Fruit fly (Drosophila melanogaster) whole organism, prepupa: ENCODE measurements around the gene CG14024.
A peak's percentile ranks its signal among the peaks of the same experiment; 100 is the strongest.

Experiments
- CG10669 ChIP-seq: fragments of 200-800 bp; sonication (Bioruptor generic); optimal IDR thresholded peaks from 3 replicates; lab custom pipeline; 2018; ENCODE audit warnings: missing biosample characterization, mild to moderate bottlenecking, missing genetic modification characterization, moderate library complexity
- CG11294 ChIP-seq: fragments of 200-800 bp; sonication (Bioruptor generic); IDR thresholded peaks from 2 replicates; pipeline ENCODE4 v1.3.6; 2022; ENCODE audit warnings: missing biosample characterization, missing genetic modification characterization
- CG15336 ChIP-seq: fragments of 200-800 bp; sonication (Bioruptor generic); IDR thresholded peaks from 2 replicates; pipeline ENCODE4 v1.3.6; 2022; ENCODE audit warnings: missing biosample characterization, missing genetic modification characterization
- CG1621 ChIP-seq: fragments of 200-800 bp; sonication (Bioruptor generic); optimal IDR thresholded peaks from 3 replicates; lab custom pipeline; 2018; ENCODE audit warnings: missing biosample characterization, mild to moderate bottlenecking, missing genetic modification characterization
- CG3032 ChIP-seq: fragments of 200-800 bp; optimal IDR thresholded peaks from 2 replicates; lab custom pipeline; 2019; ENCODE audit warnings: missing biosample characterization, mild to moderate bottlenecking, missing genetic modification characterization, moderate library complexity
- CG32006 ChIP-seq: fragments of 200-800 bp; sonication (Bioruptor generic); optimal IDR thresholded peaks from 3 replicates; lab custom pipeline; 2017; ENCODE audit warnings: missing biosample characterization, mild to moderate bottlenecking, missing genetic modification characterization
- CG34406 ChIP-seq: fragments of 200-800 bp; sonication (Bioruptor generic); optimal IDR thresholded peaks from 3 replicates; lab custom pipeline; 2016; ENCODE audit warnings: missing biosample characterization, missing genetic modification characterization
- CG6276 ChIP-seq: fragments of 200-800 bp; sonication (Bioruptor generic); optimal IDR thresholded peaks from 2 replicates; lab custom pipeline; 2017; ENCODE audit warnings: missing biosample characterization, mild to moderate bottlenecking, missing genetic modification characterization
- CG6808 ChIP-seq: fragments of 200-800 bp; sonication (Bioruptor generic); optimal IDR thresholded peaks from 3 replicates; lab custom pipeline; 2017; ENCODE audit warnings: missing biosample characterization, missing genetic modification characterization, mild to moderate bottlenecking, moderate library complexity, missing genetic modification reagents
- CG8119 ChIP-seq: fragments of 200-800 bp; sonication (Bioruptor generic); IDR thresholded peaks from 3 replicates; pipeline ENCODE4 v1.3.6; 2022; ENCODE audit warnings: missing biosample characterization, missing genetic modification characterization
- CG8319 ChIP-seq: fragments of 200-800 bp; sonication (Bioruptor generic); optimal IDR thresholded peaks from 3 replicates; lab custom pipeline; 2016; ENCODE audit warnings: missing biosample characterization, missing genetic modification characterization
- CG9139 ChIP-seq: fragments of 200-800 bp; sonication (Bioruptor generic); optimal IDR thresholded peaks from 3 replicates; lab custom pipeline; 2017; ENCODE audit warnings: missing biosample characterization, mild to moderate bottlenecking, missing genetic modification characterization
- Eip75B ChIP-seq: fragments of 200-800 bp; sonication (Bioruptor generic); optimal IDR thresholded peaks from 3 replicates; lab custom pipeline; 2016; ENCODE audit warnings: missing biosample characterization, missing genetic modification characterization
- Eip78C ChIP-seq: fragments of 200-800 bp; sonication (Bioruptor generic); peaks from one replicate; lab custom pipeline; 2016; ENCODE audit warnings: missing biosample characterization, missing genetic modification characterization
- Ets21C ChIP-seq: fragments of 200-800 bp; sonication (Bioruptor generic); optimal IDR thresholded peaks from 3 replicates; lab custom pipeline; 2016; ENCODE audit warnings: missing biosample characterization, missing genetic modification characterization
- Gug ChIP-seq: fragments of 200-800 bp; sonication (Bioruptor generic); IDR thresholded peaks from 2 replicates; pipeline ENCODE4 v1.3.6; 2022; ENCODE audit warnings: missing biosample characterization, missing genetic modification characterization
- Hr38 ChIP-seq: sonication (Bioruptor generic); optimal IDR thresholded peaks from 2 replicates; lab custom pipeline; 2016; ENCODE audit warnings: missing biosample characterization, missing genetic modification characterization
- Hr39 ChIP-seq: fragments of 200-800 bp; sonication (Bioruptor generic); optimal IDR thresholded peaks from 2 replicates; lab custom pipeline; 2016; ENCODE audit warnings: missing biosample characterization, missing genetic modification characterization
- Hr4 ChIP-seq: fragments of 200-800 bp; sonication (Bioruptor generic); optimal IDR thresholded peaks from 3 replicates; lab custom pipeline; 2016; ENCODE audit warnings: missing biosample characterization, missing genetic modification characterization
- Lpt ChIP-seq: fragments of 200-800 bp; sonication (Bioruptor generic); optimal IDR thresholded peaks from 3 replicates; lab custom pipeline; 2016; ENCODE audit warnings: missing biosample characterization, missing genetic modification characterization
- OdsH ChIP-seq: fragments of 200-800 bp; sonication (Bioruptor generic); optimal IDR thresholded peaks from 3 replicates; lab custom pipeline; 2016; ENCODE audit warnings: missing biosample characterization, missing genetic modification characterization
- achi ChIP-seq: fragments of 200-800 bp; sonication (Bioruptor generic); optimal IDR thresholded peaks from 3 replicates; lab custom pipeline; 2016; ENCODE audit warnings: missing biosample characterization, missing genetic modification characterization
- cyc ChIP-seq: fragments of 200-800 bp; sonication (Bioruptor generic); optimal IDR thresholded peaks from 3 replicates; lab custom pipeline; 2016; ENCODE audit warnings: missing biosample characterization, missing genetic modification characterization
- dac ChIP-seq: fragments of 200-800 bp; sonication (Bioruptor generic); optimal IDR thresholded peaks from 2 replicates; lab custom pipeline; 2017; ENCODE audit warnings: missing biosample characterization, mild to moderate bottlenecking, missing genetic modification characterization
- dsx ChIP-seq: fragments of 200-800 bp; optimal IDR thresholded peaks from 3 replicates; lab custom pipeline; 2019; ENCODE audit warnings: missing biosample characterization, mild to moderate bottlenecking, missing genetic modification characterization, moderate library complexity; ENCODE audit not compliant: poor library complexity, severe bottlenecking
- eg ChIP-seq: fragments of 200-800 bp; sonication (Bioruptor generic); IDR thresholded peaks from 3 replicates; pipeline ENCODE4 v1.3.6; 2022; ENCODE audit warnings: missing biosample characterization, missing genetic modification characterization
- esn ChIP-seq: fragments of 200-800 bp; sonication (Bioruptor generic); optimal IDR thresholded peaks from 2 replicates; lab custom pipeline; 2016; ENCODE audit warnings: missing biosample characterization, mild to moderate bottlenecking, missing genetic modification characterization, moderate library complexity
- fkh ChIP-seq: fragments of 200-800 bp; sonication (Bioruptor generic); optimal IDR thresholded peaks from 3 replicates; lab custom pipeline; 2017; ENCODE audit warnings: missing biosample characterization, mild to moderate bottlenecking, missing genetic modification characterization, moderate library complexity
- ss ChIP-seq, 2 experiments: fragments of 200-800 bp; sonication (Bioruptor generic); optimal IDR thresholded peaks; 2 replicates in 1 of 2; 3 replicates in 1 of 2; lab custom pipeline; 2017 to 2018; ENCODE audit warnings: mild to moderate bottlenecking in 2 of 2, missing biosample characterization in 2 of 2, missing genetic modification characterization in 2 of 2, moderate library complexity in 1 of 2
- svp ChIP-seq: fragments of 200-800 bp; sonication (Bioruptor generic); peaks from one replicate; lab custom pipeline; 2016; ENCODE audit warnings: missing biosample characterization, missing genetic modification characterization

Gene CG14024

dm6 chr2L:5342119-5342817, 27.6 kb upstream of the CG14024 start, which contains the start of gene Acsf2 (continued):
- TF ChIP-seq Hr38 (no peak), Hr4 (GFP tag; lab: Kevin White, UChicago) (peak; percentile 87), Gug (GFP tag; lab: Robert Waterston, UW) (peak; percentile 95), dsx (GFP tag; lab: Kevin White, UChicago) (no peak), Ets21C (GFP tag; lab: Kevin White, UChicago) (peak; percentile 36), CG8119 (GFP tag; lab: Robert Waterston, UW) (peak; percentile 94), Eip75B (peak; percentile 23), CG6808 (no peak), Hr39 (GFP tag; lab: Kevin White, UChicago) (peak; percentile 64)

DNA sequence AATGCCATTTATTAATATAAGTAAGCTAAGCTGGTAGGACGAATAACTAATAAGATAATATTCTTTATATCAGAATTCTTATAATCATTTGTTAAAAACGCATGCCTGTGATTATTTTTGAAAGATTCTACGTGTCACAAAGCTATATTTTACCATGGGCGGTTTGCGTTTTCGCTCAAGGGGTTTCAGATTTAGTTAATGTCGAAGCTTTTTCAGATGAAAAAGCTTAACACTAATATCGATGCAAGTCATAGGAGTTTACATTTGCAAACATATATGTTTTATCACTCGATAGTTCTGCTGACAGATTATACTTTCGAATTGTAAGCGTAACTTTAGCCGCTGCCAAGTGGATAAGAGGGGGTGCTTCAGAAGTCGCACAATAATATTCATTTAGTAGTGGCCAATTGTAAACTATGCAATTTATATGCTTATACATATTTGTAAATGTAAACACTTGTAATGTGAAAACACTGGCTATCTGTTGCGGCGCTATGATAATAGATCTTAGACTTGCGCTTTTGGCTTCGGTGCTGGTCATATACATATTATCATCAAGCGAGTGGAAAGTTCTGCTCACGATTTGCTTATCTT, 26.4 kb upstream of the CG14024 start:
- TF ChIP-seq fkh (peak; percentile 36), svp (no peak)

- TF ChIP-seq CG34406 (GFP tag; lab: Kevin White, UChicago) (no peak), CG3032 (tag; lab: Kevin White, UChicago) (no peak), Lpt (GFP tag; lab: Kevin White, UChicago) (no peak)
These were observed 24.0 kb upstream of the CG14024 start for dm6 chr2L:5338721-5339036.

dm6 chr2L:5338024-5338720, 23.5 kb upstream of the CG14024 start, which contains the start of gene fusl:
Gene fusl, minus strand, starts transcription at chr2L:5338073.
- peak; percentile 98 for TF ChIP-seq svp
- peak; percentile 50 for TF ChIP-seq fkh
- TF ChIP-seq ss (GFP tag; optimal IDR thresholded peaks at IDR 0.05; lab: Kevin White, UChicago), result no peak

DNA sequence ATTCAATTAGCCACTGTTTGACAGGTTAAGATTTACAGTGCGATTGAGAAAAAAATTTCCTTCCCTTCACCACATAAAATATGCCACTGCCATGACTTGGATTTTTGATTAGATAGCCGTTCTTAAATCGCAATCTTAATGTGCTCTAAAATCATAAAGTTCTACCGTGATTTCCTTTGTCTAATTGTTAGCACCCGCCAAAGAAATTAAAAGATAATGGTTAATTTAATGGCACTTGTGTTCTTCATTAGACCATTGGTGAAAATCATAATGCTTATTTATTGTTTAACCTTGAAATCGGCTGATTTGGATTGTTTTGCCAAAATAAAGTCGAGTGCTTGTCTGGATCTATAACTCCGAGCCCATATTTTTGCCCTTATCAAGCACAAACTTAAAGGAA, 22.5 kb upstream of the CG14024 start:
- no peak for TF ChIP-seq CG34406 (GFP tag; lab: Kevin White, UChicago)
- TF ChIP-seq, all 60 proteins: peak for 0

DNA sequence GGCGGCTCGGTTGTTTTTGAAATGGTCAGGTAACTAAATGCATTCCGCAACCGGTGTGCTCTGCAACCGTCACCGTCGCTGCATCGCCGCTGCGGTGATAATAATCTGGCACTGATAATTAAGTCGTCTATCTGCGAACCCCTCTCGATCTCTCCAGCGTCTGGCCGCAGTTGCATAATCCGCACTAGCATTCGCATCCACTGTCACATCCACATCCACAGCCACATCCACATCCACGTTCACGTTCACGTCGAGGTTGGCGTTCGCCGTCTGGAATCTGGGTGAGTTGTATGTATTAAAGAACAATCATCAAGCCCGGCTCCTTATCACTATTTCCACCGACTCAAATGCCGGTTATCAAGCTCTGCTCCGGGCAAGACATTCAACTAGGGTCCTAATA, 17.9 kb upstream of the CG14024 start:
- TF ChIP-seq Eip78C (GFP tag; lab: Kevin White, UChicago) (peak; percentile 25), svp (peak; percentile 42), CG11294 (GFP tag; lab: Robert Waterston, UW) (no peak)
- TF ChIP-seq, all 60 proteins: peak for 2

- TF ChIP-seq Ets21C (GFP tag; lab: Kevin White, UChicago), result no peak
- TF ChIP-seq ss (GFP tag; optimal IDR thresholded peaks at IDR 0.05; lab: Kevin White, UChicago), result no peak
- no peak for TF ChIP-seq achi (GFP tag; lab: Kevin White, UChicago)
- TF ChIP-seq dac (GFP tag; lab: Kevin White, UChicago), result no peak
- TF ChIP-seq CG1621, result no peak
- TF ChIP-seq CG32006 (GFP tag; lab: Kevin White, UChicago), result no peak
- no peak for TF ChIP-seq Gug (GFP tag; lab: Robert Waterston, UW)
- TF ChIP-seq CG10669 (GFP tag; lab: Kevin White, UChicago), result no peak
- TF ChIP-seq cyc, result no peak
- no peak for TF ChIP-seq CG6276 (GFP tag; lab: Kevin White, UChicago)
- no peak for TF ChIP-seq OdsH (GFP tag; lab: Kevin White, UChicago)
- no peak for TF ChIP-seq eg (GFP tag; lab: Robert Waterston, UW)
- no peak for TF ChIP-seq CG15336 (GFP tag; lab: Robert Waterston, UW)
- TF ChIP-seq CG8319 (GFP tag; lab: Kevin White, UChicago), result no peak
- no peak for TF ChIP-seq fkh
- no peak for TF ChIP-seq CG9139 (GFP tag; lab: Kevin White, UChicago)
- no peak for TF ChIP-seq esn (GFP tag; lab: Kevin White, UChicago)
These were observed 14.9 kb upstream of the CG14024 start, which contains the start of gene TotM for dm6 chr2L:5329557-5329956. Gene TotM, plus strand, starts transcription at chr2L:5329857.
